Worm (Caenorhabditis elegans): ENCODE data around the gene scb-1.

ce11 chrV:11080345-11081102 is 39.0 kb downstream of the scb-1 start, which contains the start of gene act-1:
- TF ChIP-seq flt-1 (GFP tag; IDR thresholded peaks at IDR 0.05): 0 out of 2 replicates have a peak, but pooled peaks have one; percentile 27
- TF ChIP-seq ztf-23 (GFP tag; IDR thresholded peaks at IDR 0.05): no peak
- no peak for TF ChIP-seq cog-1 (tag; optimal IDR thresholded peaks at IDR 0.05)
- no peak for TF ChIP-seq med-1 (GFP tag; optimal IDR thresholded peaks at IDR 0.05; ENCODE audit: insufficient read depth)
- no peak for TF ChIP-seq klf-2 (GFP tag; conservative IDR thresholded peaks at IDR 0.05)
- no peak for TF ChIP-seq T22C8.4 (GFP tag; IDR thresholded peaks at IDR 0.05)
- no peak for TF ChIP-seq ref-1 (GFP tag; conservative IDR thresholded peaks at IDR 0.05)
- TF ChIP-seq ztf-29 (GFP tag; IDR thresholded peaks at IDR 0.05): no peak

Measured in whole organism, midembryonic.